Worm (Caenorhabditis elegans) whole organism, L2 larva: ENCODE measurements around the gene R144.10.

Experiments used
- C34F6.9 ChIP-seq: fragments of 150-350 bp; optimal IDR thresholded peaks from 2 replicates; lab custom pipeline; 2014; ENCODE audit warnings: missing biosample characterization, missing genetic modification characterization
- ama-1 ChIP-seq: fragments of 150-350 bp; optimal IDR thresholded peaks from 2 replicates; lab custom pipeline; 2018; ENCODE audit warnings: inconsistent platforms
- blmp-1 ChIP-seq: sonication (generic microtip); optimal IDR thresholded peaks from 2 replicates; lab custom pipeline; 2017; ENCODE audit warnings: missing genetic modification characterization, mild to moderate bottlenecking, missing compliant biosample characterization, antibody characterized with exemption, moderate library complexity; ENCODE audit not compliant: insufficient read depth
- ceh-82 ChIP-seq: fragments of 150-350 bp; optimal IDR thresholded peaks from 2 replicates; lab custom pipeline; 2014; ENCODE audit warnings: missing biosample characterization, missing genetic modification characterization
- dmd-4 ChIP-seq: sonication (generic microtip); optimal IDR thresholded peaks from 2 replicates; lab custom pipeline; 2017; ENCODE audit warnings: missing biosample characterization, missing genetic modification characterization
- egl-27 ChIP-seq: sonication (generic microtip); optimal IDR thresholded peaks from 3 replicates; lab custom pipeline; 2017; ENCODE audit warnings: missing biosample characterization, missing genetic modification reagents, missing genetic modification characterization
- elt-3 ChIP-seq: sonication (generic microtip); optimal IDR thresholded peaks from 2 replicates; lab custom pipeline; 2017; ENCODE audit warnings: missing biosample characterization, missing genetic modification characterization
- lsy-2 ChIP-seq, 2 experiments: fragments of 150-350 bp in 1 of 2; sonication (generic microtip) in 1 of 2; optimal IDR thresholded peaks; 2 replicates each; lab custom pipeline; 2014 to 2017; ENCODE audit warnings: missing biosample characterization in 2 of 2, missing genetic modification characterization in 2 of 2
- mbf-1 ChIP-seq: sonication (generic microtip); optimal IDR thresholded peaks from 2 replicates; lab custom pipeline; 2017; ENCODE audit warnings: missing biosample characterization, missing genetic modification characterization
- nhr-10 ChIP-seq: sonication (generic microtip); optimal IDR thresholded peaks from 2 replicates; lab custom pipeline; 2017; ENCODE audit warnings: missing biosample characterization, missing genetic modification characterization
- nhr-237 ChIP-seq: fragments of 150-350 bp; optimal IDR thresholded peaks from 2 replicates; lab custom pipeline; 2014; ENCODE audit warnings: missing biosample characterization, missing genetic modification characterization
- unc-39 ChIP-seq: fragments of 150-350 bp; optimal IDR thresholded peaks from 2 replicates; lab custom pipeline; 2014; ENCODE audit warnings: missing biosample characterization, missing genetic modification characterization
- unc-62 ChIP-seq: fragments of 150-350 bp; optimal IDR thresholded peaks from 2 replicates; lab custom pipeline; 2014; ENCODE audit warnings: missing biosample characterization, missing genetic modification reagents, missing genetic modification characterization
- ztf-11 ChIP-seq: sonication (generic microtip); optimal IDR thresholded peaks from 2 replicates; lab custom pipeline; 2017; ENCODE audit warnings: missing biosample characterization, missing genetic modification characterization

DNA sequence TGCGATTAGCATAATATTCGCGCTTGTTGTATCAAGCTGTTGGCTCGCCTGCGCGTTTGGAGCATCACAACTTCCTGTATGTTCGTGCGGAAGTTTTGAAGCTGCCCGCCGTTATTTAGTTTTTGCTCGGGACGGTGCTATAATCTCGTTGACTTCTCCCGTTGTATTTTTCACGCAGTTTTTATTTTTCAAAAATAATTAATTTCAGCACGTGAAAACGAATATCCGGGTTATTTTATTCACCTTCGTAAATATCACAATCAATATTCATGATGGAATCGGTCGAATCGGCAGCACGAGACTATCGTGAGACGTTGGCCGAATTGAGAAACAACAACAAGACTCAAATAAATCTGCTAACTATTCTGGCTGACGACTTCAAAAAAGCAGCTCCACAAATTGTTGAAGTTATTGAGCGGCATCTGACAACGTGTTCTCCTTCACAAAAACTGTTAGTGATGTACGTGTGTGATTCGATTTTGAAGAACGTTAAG lies 23.1 kb upstream of the R144.10 start:
- TF ChIP-seq unc-62 (GFP tag; lab: Kevin White, UChicago) (no peak), ama-1 (peak; percentile 83), blmp-1 (no peak), ceh-82 (tag; lab: Kevin White, UChicago) (no peak), ztf-11 (tag; lab: Kevin White, UChicago) (no peak), nhr-10 (tag; lab: Kevin White, UChicago) (no peak), dmd-4 (tag; lab: Kevin White, UChicago) (no peak), egl-27 (tag; lab: Kevin White, UChicago) (no peak), unc-39 (tag; lab: Kevin White, UChicago) (no peak), nhr-237 (tag; lab: Kevin White, UChicago) (no peak), C34F6.9 (tag; lab: Kevin White, UChicago) (peak; percentile 25), mbf-1 (tag; lab: Kevin White, UChicago) (no peak), lsy-2 (tag; optimal IDR thresholded peaks at IDR 0.05; lab: Kevin White, UChicago) (peak in 1 of 2 experiments; percentile 60), elt-3 (tag; lab: Kevin White, UChicago) (no peak)
